Worm (Caenorhabditis elegans) whole organism, young adult: ENCODE measurements around the gene luc-7L3.

Experiments
- hlh-12 ChIP-seq: sonication (generic microtip); optimal IDR thresholded peaks from 2 replicates; lab custom pipeline; 2016; ENCODE audit warnings: missing genetic modification characterization, missing compliant biosample characterization
- rec-8 ChIP-seq, 2 experiments: sonication (generic microtip); optimal IDR thresholded peaks; 2 replicates each; lab custom pipeline; 2016; ENCODE audit warnings: mild to moderate bottlenecking in 2 of 2, missing genetic modification characterization in 2 of 2, missing genetic modification reagents in 2 of 2, missing genotype in 2 of 2, missing biosample characterization in 1 of 2, missing compliant biosample characterization in 1 of 2, moderate library complexity in 1 of 2

ce11 chrII:105889-106288 lies 8.1 kb upstream of the luc-7L3 start, which contains the start of gene txt-1:
- TF ChIP-seq rec-8 (tag; optimal IDR thresholded peaks at IDR 0.05; lab: Kevin White, UChicago), result no peak
- TF ChIP-seq hlh-12 (tag; lab: Kevin White, UChicago), result no peak
